Fruit fly (Drosophila melanogaster) whole organism: ENCODE data around the gene dbf.

Experiments used
- CG8478 ChIP-seq: fragments of >200 bp; optimal IDR thresholded peaks from 2 replicates; lab custom pipeline; 2018; ENCODE audit warnings: inconsistent platforms
- Dll ChIP-seq: fragments of >200 bp; optimal IDR thresholded peaks from 2 replicates; lab custom pipeline; 2017
- EcR ChIP-seq, 2 experiments: fragments of >200 bp; optimal IDR thresholded peaks; 2 replicates each; lab custom pipeline; 2017; ENCODE audit warnings: missing biosample characterization in 2 of 2, missing genetic modification characterization in 2 of 2, missing genetic modification reagents in 2 of 2
- pan ChIP-seq: fragments of >200 bp; optimal IDR thresholded peaks from 2 replicates; lab custom pipeline; 2017
- psq ChIP-seq: fragments of >200 bp; optimal IDR thresholded peaks from 2 replicates; lab custom pipeline; 2017
- usp ChIP-seq: fragments of >200 bp; optimal IDR thresholded peaks from 2 replicates; lab custom pipeline; 2017; ENCODE audit warnings: missing biosample characterization, missing genetic modification characterization, mixed read lengths

Gene dbf

DNA sequence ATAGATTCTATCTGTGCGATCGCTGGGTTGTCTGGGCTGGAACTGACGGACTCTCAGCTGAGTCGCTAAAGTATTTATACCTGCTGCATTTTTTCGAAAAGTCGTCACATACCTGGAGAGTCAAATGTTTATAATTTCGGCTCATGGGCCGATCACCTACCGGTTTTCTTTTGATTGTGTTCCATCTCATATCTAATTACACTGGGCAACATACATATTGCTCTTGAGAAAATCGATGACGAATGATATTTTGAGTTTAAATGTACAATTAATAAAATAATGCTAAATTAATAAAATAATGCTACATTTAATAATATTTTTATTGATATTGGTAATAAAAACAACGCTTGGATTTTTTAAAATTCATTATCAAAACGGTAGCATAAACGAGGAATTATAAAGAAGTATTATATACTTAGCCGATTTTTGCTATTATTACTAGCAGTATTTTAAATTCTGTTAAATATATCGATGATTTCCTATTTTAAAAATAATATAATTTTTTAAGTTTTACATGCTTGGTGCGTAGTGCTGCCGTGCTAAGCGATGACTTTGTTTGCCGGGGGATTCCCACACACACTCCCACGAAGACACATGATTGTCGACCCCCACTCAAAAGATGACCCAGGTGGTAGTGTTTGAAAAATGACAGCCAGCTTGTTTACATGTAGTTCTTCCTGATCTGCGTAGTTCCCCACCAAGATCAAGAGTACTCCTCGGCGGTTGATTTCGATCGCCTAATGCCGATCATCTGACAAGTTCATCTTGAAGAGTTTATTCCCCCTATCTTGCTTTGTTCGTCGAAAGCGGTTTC lies 38.0 kb downstream of the dbf start, which contains the start of gene CG7294:
TSS of gene CG7294 (minus strand) at position 51 of the 814 bp plus-strand sequence.
- TF ChIP-seq pan (lab: Kevin White, UChicago) (no peak), CG8478 (no peak), psq (lab: Kevin White, UChicago) (no peak), EcR (GFP tag; optimal IDR thresholded peaks at IDR 0.05; lab: Kevin White, UChicago) (no peak), Dll (lab: Kevin White, UChicago) (no peak), usp (GFP tag; lab: Kevin White, UChicago) (no peak)

- TF ChIP-seq EcR (GFP tag; optimal IDR thresholded peaks at IDR 0.05; lab: Kevin White, UChicago) (no peak), Dll (lab: Kevin White, UChicago) (no peak), pan (lab: Kevin White, UChicago) (no peak), psq (lab: Kevin White, UChicago) (no peak), CG8478 (no peak), usp (GFP tag; lab: Kevin White, UChicago) (no peak)
These were observed 41.6 kb downstream of the dbf start for dm6 chr2L:10693018-10693417.

DNA sequence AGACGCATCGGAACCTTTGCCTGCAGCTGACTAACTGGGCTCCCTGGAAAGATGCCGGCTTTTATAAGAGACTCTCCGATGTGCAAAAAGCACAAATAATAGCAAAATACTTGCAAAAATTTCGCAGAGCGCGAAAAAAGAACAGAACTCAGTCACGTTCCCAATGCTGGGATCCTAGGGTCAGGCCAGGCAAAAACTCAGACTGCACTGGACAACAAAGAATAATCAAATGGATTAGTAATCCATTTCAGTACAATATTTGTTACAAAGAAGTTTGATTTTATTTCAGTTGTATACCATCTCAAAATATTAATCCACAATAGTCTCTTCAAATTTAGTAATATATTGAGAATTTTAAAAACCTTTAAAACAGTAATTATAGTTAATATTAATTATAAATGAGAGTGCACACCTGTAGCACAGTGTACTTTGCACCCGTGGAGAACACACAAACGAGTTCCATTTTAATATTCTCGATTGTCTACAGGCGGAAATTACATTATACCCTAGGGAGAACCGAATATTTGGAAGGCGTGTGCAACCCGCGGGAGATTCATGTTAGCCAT lies 42.7 kb downstream of the dbf start, which contains the start of gene CG17108:
TSS of gene CG17108 (minus strand) at position 51 of the 566 bp plus-strand sequence.
- TF ChIP-seq Dll (lab: Kevin White, UChicago) (no peak), pan (lab: Kevin White, UChicago) (no peak), EcR (GFP tag; optimal IDR thresholded peaks at IDR 0.05; lab: Kevin White, UChicago) (no peak), CG8478 (no peak), psq (lab: Kevin White, UChicago) (no peak), usp (GFP tag; lab: Kevin White, UChicago) (no peak)

dm6 chr2L:10697992-10698391 lies 46.6 kb downstream of the dbf start, which contains the start of gene CG7300:
CG7300 (minus strand) TSS chr2L:10698043.
- TF ChIP-seq psq (lab: Kevin White, UChicago) (no peak), usp (GFP tag; lab: Kevin White, UChicago) (no peak), Dll (lab: Kevin White, UChicago) (no peak), EcR (GFP tag; optimal IDR thresholded peaks at IDR 0.05; lab: Kevin White, UChicago) (no peak), pan (lab: Kevin White, UChicago) (no peak), CG8478 (no peak)

DNA sequence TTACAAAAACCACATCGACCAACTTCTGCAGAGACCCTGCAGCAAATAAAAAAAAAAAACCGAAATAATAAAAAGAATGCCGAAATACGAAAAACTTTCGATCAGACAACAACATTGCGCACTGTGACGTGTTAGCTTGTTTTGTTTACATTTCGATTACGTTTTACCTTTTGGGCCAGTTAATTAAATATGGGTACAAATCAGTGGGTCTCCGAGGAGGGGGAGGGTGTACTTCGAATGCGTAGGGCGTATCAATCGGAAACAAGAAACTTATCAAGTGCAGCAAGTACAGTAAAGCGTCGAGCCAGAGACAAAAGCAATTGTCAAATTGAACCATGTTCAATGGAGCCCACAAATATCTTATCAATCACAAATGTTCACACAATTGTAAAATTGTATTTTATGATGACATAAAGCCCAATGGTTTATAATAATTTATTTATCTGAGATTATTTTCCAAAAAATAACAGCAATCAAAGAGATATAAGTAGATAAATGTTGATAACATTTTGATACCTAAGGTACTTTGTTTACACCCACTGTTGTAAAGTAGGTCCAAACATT lies 50.2 kb downstream of the dbf start, which contains the start of gene Lip1:
TSS of gene Lip1 (minus strand) at position 46 of the 564 bp plus-strand sequence.
- TF ChIP-seq Dll (lab: Kevin White, UChicago): no peak
- no peak for TF ChIP-seq CG8478
- no peak for TF ChIP-seq EcR (GFP tag; optimal IDR thresholded peaks at IDR 0.05; lab: Kevin White, UChicago)
- no peak for TF ChIP-seq pan (lab: Kevin White, UChicago)
- TF ChIP-seq psq (lab: Kevin White, UChicago): no peak

DNA sequence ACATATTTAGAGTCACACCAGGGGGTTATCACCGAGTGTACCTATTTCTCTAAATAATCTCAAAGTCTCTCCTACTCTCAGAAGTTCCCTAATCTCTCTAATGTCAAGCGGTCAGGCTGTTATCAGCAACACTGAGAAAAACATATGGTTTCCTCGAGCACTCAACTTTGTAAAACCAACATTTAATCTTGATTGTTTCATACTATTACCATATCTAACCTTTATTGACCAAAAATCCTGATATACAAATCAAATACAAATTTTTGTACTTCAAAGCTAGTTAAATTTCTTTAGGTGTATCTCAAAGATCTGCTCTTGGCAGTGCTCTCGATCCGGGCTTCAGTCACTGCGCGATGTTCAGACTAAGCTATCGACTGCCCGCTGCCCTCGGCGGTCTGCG lies 51.9 kb downstream of the dbf start, which contains the start of gene CG6415:
TSS of gene CG6415 (plus strand) at position 341 of the 400 bp plus-strand sequence.
- TF ChIP-seq CG8478 (no peak), usp (GFP tag; lab: Kevin White, UChicago) (no peak), pan (lab: Kevin White, UChicago) (no peak), psq (lab: Kevin White, UChicago) (no peak), Dll (lab: Kevin White, UChicago) (no peak), EcR (GFP tag; optimal IDR thresholded peaks at IDR 0.05; lab: Kevin White, UChicago) (no peak)
